Worm (Caenorhabditis elegans) whole organism, midembryonic: ENCODE results near the gene dph-7.

Experiments
- T22C8.4 ChIP-seq: fragments of 200-800 bp; sonication (Bioruptor generic); IDR thresholded peaks from 2 replicates; pipeline ENCODE4 v1.3.6; 2022; ENCODE audit warnings: missing genetic modification characterization, missing compliant biosample characterization
- cog-1 ChIP-seq: sonication (generic microtip); optimal IDR thresholded peaks from 2 replicates; lab custom pipeline; 2016; ENCODE audit warnings: missing genetic modification characterization, missing compliant biosample characterization
- flt-1 ChIP-seq: fragments of 200-800 bp; sonication (Bioruptor generic); IDR thresholded peaks from 2 replicates; pipeline ENCODE4 v1.3.6; 2022; ENCODE audit warnings: missing genetic modification characterization, missing compliant biosample characterization
- klf-2 ChIP-seq: fragments of 200-800 bp; sonication (Bioruptor generic); conservative IDR thresholded peaks from 2 replicates; pipeline ENCODE4 v1.3.6; 2022; ENCODE audit warnings: missing genetic modification reagents, missing genetic modification characterization, missing compliant biosample characterization
- ref-1 ChIP-seq: fragments of 200-800 bp; sonication (Bioruptor generic); conservative IDR thresholded peaks from 2 replicates; pipeline ENCODE4 v1.3.6; 2022; ENCODE audit warnings: missing genetic modification reagents, missing genetic modification characterization, missing compliant biosample characterization
- tab-1 ChIP-seq: fragments of 200-800 bp; sonication (Bioruptor generic); IDR thresholded peaks from 2 replicates; pipeline ENCODE4 v1.3.6; 2022; ENCODE audit warnings: missing genetic modification characterization, missing compliant biosample characterization
- ztf-23 ChIP-seq: fragments of 200-800 bp; sonication (Bioruptor generic); IDR thresholded peaks from 2 replicates; pipeline ENCODE4 v1.3.6; 2022; ENCODE audit warnings: missing genetic modification reagents, missing genetic modification characterization, missing compliant biosample characterization
- ztf-29 ChIP-seq: fragments of 200-800 bp; sonication (Bioruptor generic); IDR thresholded peaks from 2 replicates; pipeline ENCODE4 v1.3.6; 2022; ENCODE audit warnings: missing genetic modification reagents, missing genetic modification characterization, missing compliant biosample characterization

DNA sequence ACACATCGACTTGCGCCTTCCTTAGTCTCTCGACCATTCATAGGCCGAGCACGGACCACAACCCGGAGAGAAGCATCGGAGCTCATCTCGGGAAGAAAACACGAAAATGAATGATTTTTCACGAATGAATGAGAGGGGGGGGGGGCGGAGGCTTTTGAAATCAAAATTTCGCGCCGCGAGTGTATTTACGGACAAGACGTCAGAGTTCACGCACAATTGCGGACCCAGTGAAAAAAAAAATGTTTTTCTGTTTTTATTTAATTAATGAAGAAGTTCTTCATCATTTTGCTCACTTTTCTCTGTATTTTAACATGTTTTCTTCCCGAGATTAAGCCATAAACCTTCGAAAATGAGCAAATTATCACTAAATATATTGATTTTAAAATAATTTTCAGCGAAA lies 7.8 kb upstream of the dph-7 start, which contains the start of the genes klp-19 and slc-36.1:
- no peak for TF ChIP-seq cog-1 (tag; lab: Kevin White, UChicago)
- no peak for TF ChIP-seq ztf-29 (GFP tag; lab: Robert Waterston, UW)
- no peak for TF ChIP-seq flt-1
- TF ChIP-seq T22C8.4 (GFP tag; lab: Robert Waterston, UW), result no peak
- TF ChIP-seq klf-2 (GFP tag; lab: Robert Waterston, UW), result no peak
- no peak for TF ChIP-seq ref-1 (GFP tag; lab: Robert Waterston, UW)
- TF ChIP-seq ztf-23 (GFP tag; lab: Robert Waterston, UW), result no peak
- TF ChIP-seq tab-1 (GFP tag; lab: Robert Waterston, UW), result no peak
